Fruit fly (Drosophila melanogaster) ovary, adult (tissue): ENCODE data around the gene Sbat.
A peak's percentile ranks its signal among the peaks of the same experiment; 100 is the strongest.

ENCODE experiments used
- CG17801 ChIP-seq: fragments of 200-800 bp; optimal IDR thresholded peaks from 2 replicates; lab custom pipeline; 2019; ENCODE audit warnings: missing biosample characterization, mild to moderate bottlenecking, missing genetic modification characterization, moderate library complexity; ENCODE audit not compliant: partially characterized antibody

Sbat gene

dm6 chr2L:2882968-2883702 lies 5.0 kb downstream of the Sbat start:
- no peak for TF ChIP-seq CG17801 (GFP tag; lab: Kevin White, UChicago)

- no peak for TF ChIP-seq CG17801 (GFP tag; lab: Kevin White, UChicago)
Observed at dm6 chr2L:2883703-2884294, 5.7 kb downstream of the Sbat start.

- TF ChIP-seq CG17801 (GFP tag; lab: Kevin White, UChicago): peak; percentile 65
Observed at dm6 chr2L:2884683-2885502, 6.7 kb downstream of the Sbat start.

- peak; percentile 46 for TF ChIP-seq CG17801 (GFP tag; lab: Kevin White, UChicago)
Observed at dm6 chr2L:2885503-2886225, 7.5 kb downstream of the Sbat start, which contains the start of the genes NTPase and lilli. Gene NTPase, minus strand, starts transcription at chr2L:2885850. Gene lilli, plus strand, starts transcription at chr2L:2885929.

dm6 chr2L:2886226-2886569 lies 8.1 kb downstream of the Sbat start:
- no peak for TF ChIP-seq CG17801 (GFP tag; lab: Kevin White, UChicago)

- peak; percentile 13 for TF ChIP-seq CG17801 (GFP tag; lab: Kevin White, UChicago)
Observed at dm6 chr2L:2886613-2887537, 8.7 kb downstream of the Sbat start.

- no peak for TF ChIP-seq CG17801 (GFP tag; lab: Kevin White, UChicago)
Observed at dm6 chr2L:2887760-2888600, 9.8 kb downstream of the Sbat start.

dm6 chr2L:2888859-2889443 lies 10.8 kb downstream of the Sbat start:
- no peak for TF ChIP-seq CG17801 (GFP tag; lab: Kevin White, UChicago)

dm6 chr2L:2891200-2891599 lies 13.1 kb downstream of the Sbat start:
- TF ChIP-seq CG17801 (GFP tag; lab: Kevin White, UChicago): no peak

- no peak for TF ChIP-seq CG17801 (GFP tag; lab: Kevin White, UChicago)
Observed at dm6 chr2L:2894356-2894755, 16.2 kb downstream of the Sbat start.

- no peak for TF ChIP-seq CG17801 (GFP tag; lab: Kevin White, UChicago)
Observed at dm6 chr2L:2897024-2897549, 18.9 kb downstream of the Sbat start.

- TF ChIP-seq CG17801 (GFP tag; lab: Kevin White, UChicago): no peak
Observed at dm6 chr2L:2897710-2898109, 19.6 kb downstream of the Sbat start.
